Fruit fly (Drosophila melanogaster): ENCODE measurements around the gene Ance-3.

The Ance-3 gene

dm6 chr2L:13869400-13869799 lies 45.1 kb upstream of the Ance-3 start (continued):
- TF ChIP-seq sisA (GFP tag; IDR thresholded peaks at IDR 0.05) (no peak), Hr78 (GFP tag; optimal IDR thresholded peaks at IDR 0.05) (no peak), CG12219 (GFP tag; optimal IDR thresholded peaks at IDR 0.05) (no peak), dmrt99B (tag; optimal IDR thresholded peaks at IDR 0.05) (no peak), twi (tag; optimal IDR thresholded peaks at IDR 0.05) (peak; percentile 0), D (optimal IDR thresholded peaks at IDR 0.05) (peak; percentile 29), D (GFP tag; optimal IDR thresholded peaks at IDR 0.05) (no peak), dati (GFP tag; IDR thresholded peaks at IDR 0.05) (no peak), gsb-n (tag; optimal IDR thresholded peaks at IDR 0.05) (peak; percentile 73), CG18599 (GFP tag; optimal IDR thresholded peaks at IDR 0.05) (no peak), pzg (GFP tag; optimal IDR thresholded peaks at IDR 0.05) (no peak), nerfin-1 (tag; optimal IDR thresholded peaks at IDR 0.05) (peak; percentile 79), slbo (GFP tag; IDR thresholded peaks at IDR 0.05) (no peak), CG9215 (GFP tag; IDR thresholded peaks at IDR 0.05) (no peak), cad (GFP tag; optimal IDR thresholded peaks at IDR 0.05) (peak; percentile 50), CG2116 (GFP tag; optimal IDR thresholded peaks at IDR 0.05) (no peak), zen (tag; optimal IDR thresholded peaks at IDR 0.05) (peak; percentile 59), crc (GFP tag; optimal IDR thresholded peaks at IDR 0.05) (no peak), CG4424 (GFP tag; optimal IDR thresholded peaks at IDR 0.05) (no peak), CG12104 (GFP tag; optimal IDR thresholded peaks at IDR 0.05) (no peak), CG4360 (GFP tag; IDR thresholded peaks at IDR 0.05) (no peak), tll (GFP tag; optimal IDR thresholded peaks at IDR 0.05) (peak in 1 of 2 experiments; percentile 78), Hey (tag; optimal IDR thresholded peaks at IDR 0.05) (peak; percentile 82), bowl (GFP tag; IDR thresholded peaks at IDR 0.05) (no peak), HHEX (GFP tag; optimal IDR thresholded peaks at IDR 0.05) (no peak), CG8388 (GFP tag; optimal IDR thresholded peaks at IDR 0.05) (no peak), Atf3 (GFP tag; optimal IDR thresholded peaks at IDR 0.05) (no peak), CG5245 (GFP tag; optimal IDR thresholded peaks at IDR 0.05) (no peak), Kr (GFP tag; optimal IDR thresholded peaks at IDR 0.05) (no peak), tio (GFP tag; optimal IDR thresholded peaks at IDR 0.05) (no peak)

- peak; percentile 50; the same call in 1 of the 2 replicates for TF ChIP-seq crol (GFP tag; IDR thresholded peaks at IDR 0.05)
- no peak for TF ChIP-seq z (GFP tag; IDR thresholded peaks at IDR 0.05)
- TF ChIP-seq Side (GFP tag; optimal IDR thresholded peaks at IDR 0.05): no peak
- peak; percentile 18 for TF ChIP-seq abd-A (tag; optimal IDR thresholded peaks at IDR 0.05)
- peak; percentile 51 for TF ChIP-seq sd (tag; optimal IDR thresholded peaks at IDR 0.05)
- TF ChIP-seq so (GFP tag; IDR thresholded peaks at IDR 0.05): 0 out of 3 replicates have a peak, but pooled peaks have one; percentile 31
Measured at dm6 chr2L:13873147-13873546, 41.4 kb upstream of the Ance-3 start.

- no peak for TF ChIP-seq psq (GFP tag; optimal IDR thresholded peaks at IDR 0.05)
- peak; percentile 8 for TF ChIP-seq Chrac-16 (GFP tag; optimal IDR thresholded peaks at IDR 0.05)
- TF ChIP-seq Aef1 (GFP tag; IDR thresholded peaks at IDR 0.05): no peak
- no peak for TF ChIP-seq ssp (GFP tag; IDR thresholded peaks at IDR 0.05)
- TF ChIP-seq B-H1 (GFP tag; IDR thresholded peaks at IDR 0.05): no peak
- TF ChIP-seq tio (GFP tag; optimal IDR thresholded peaks at IDR 0.05): peak; percentile 29
- no peak for TF ChIP-seq sima (GFP tag; optimal IDR thresholded peaks at IDR 0.05)
- TF ChIP-seq pb (GFP tag; optimal IDR thresholded peaks at IDR 0.05): no peak
- no peak for TF ChIP-seq CG10959 (GFP tag; IDR thresholded peaks at IDR 0.05)
- no peak for TF ChIP-seq Sox100B (GFP tag; optimal IDR thresholded peaks at IDR 0.05)
- no peak for TF ChIP-seq CG6854 (GFP tag; optimal IDR thresholded peaks at IDR 0.05)
- peak; percentile 36 for TF ChIP-seq CG30403 (GFP tag; optimal IDR thresholded peaks at IDR 0.05)
- TF ChIP-seq CG15073 (GFP tag; optimal IDR thresholded peaks at IDR 0.05): no peak
- TF ChIP-seq gfzf (GFP tag; optimal IDR thresholded peaks at IDR 0.05): no peak
- TF ChIP-seq bowl (GFP tag; IDR thresholded peaks at IDR 0.05): no peak
- no peak for TF ChIP-seq CG15269 (tag; optimal IDR thresholded peaks at IDR 0.05)
- TF ChIP-seq ham (GFP tag; IDR thresholded peaks at IDR 0.05): no peak
- no peak for TF ChIP-seq tup (GFP tag; optimal IDR thresholded peaks at IDR 0.05)
Measured at dm6 chr2L:13876698-13877097, 37.8 kb upstream of the Ance-3 start.

All from whole organism, embryonic.